Worm (Caenorhabditis elegans) whole organism, late embryonic: Measurements from ENCODE around the gene ins-17.

Source experiments
- F13H6.1 ChIP-seq: sonication (generic microtip); optimal IDR thresholded peaks from 2 replicates; lab custom pipeline; 2016; ENCODE audit warnings: missing genetic modification characterization, missing compliant biosample characterization
- K09A11.1 ChIP-seq: sonication (generic microtip); optimal IDR thresholded peaks from 2 replicates; lab custom pipeline; 2017; ENCODE audit warnings: antibody characterized with exemption, mild to moderate bottlenecking, missing genetic modification characterization, missing compliant biosample characterization; ENCODE audit not compliant: insufficient read depth
- T23F11.4 ChIP-seq: fragments of 200-800 bp; sonication (Bioruptor generic); optimal IDR thresholded peaks from 2 replicates; lab custom pipeline; 2018; ENCODE audit warnings: mild to moderate bottlenecking, missing genetic modification characterization, missing compliant biosample characterization
- Y22D7AL.16 ChIP-seq: sonication (generic microtip); optimal IDR thresholded peaks from 2 replicates; lab custom pipeline; 2016; ENCODE audit warnings: missing genetic modification characterization, missing compliant biosample characterization
- ceh-14 ChIP-seq: sonication (generic microtip); optimal IDR thresholded peaks from 2 replicates; lab custom pipeline; 2016; ENCODE audit warnings: missing genotype, missing genetic modification characterization, missing compliant biosample characterization
- ceh-18 ChIP-seq: sonication (generic microtip); optimal IDR thresholded peaks from 2 replicates; lab custom pipeline; 2016; ENCODE audit warnings: missing genetic modification characterization, missing compliant biosample characterization
- ceh-24 ChIP-seq: sonication (generic microtip); optimal IDR thresholded peaks from 2 replicates; lab custom pipeline; 2016; ENCODE audit warnings: mild to moderate bottlenecking, missing genetic modification characterization, missing compliant biosample characterization
- ceh-30 ChIP-seq: fragments of 150-350 bp; optimal IDR thresholded peaks from 2 replicates; lab custom pipeline; 2014; ENCODE audit warnings: missing biosample characterization, missing genetic modification characterization
- ceh-31 ChIP-seq: sonication (generic microtip); optimal IDR thresholded peaks from 2 replicates; lab custom pipeline; 2016; ENCODE audit warnings: missing genetic modification characterization, missing compliant biosample characterization
- ceh-34 ChIP-seq: sonication (generic microtip); optimal IDR thresholded peaks from 2 replicates; lab custom pipeline; 2016; ENCODE audit warnings: mild to moderate bottlenecking, missing genetic modification characterization, missing compliant biosample characterization
- ceh-45 ChIP-seq: fragments of 200-800 bp; sonication (Bioruptor generic); IDR thresholded peaks from 2 replicates; pipeline ENCODE4 v1.3.6; 2022; ENCODE audit warnings: missing genetic modification reagents, missing genetic modification characterization, missing compliant biosample characterization
- dmd-4 ChIP-seq: sonication (generic microtip); optimal IDR thresholded peaks from 2 replicates; lab custom pipeline; 2016; ENCODE audit warnings: borderline replicate concordance, missing genetic modification characterization, missing compliant biosample characterization
- dve-1 ChIP-seq: sonication (generic microtip); optimal IDR thresholded peaks from 2 replicates; lab custom pipeline; 2017; ENCODE audit warnings: antibody characterized with exemption, mild to moderate bottlenecking, missing genetic modification characterization, missing compliant biosample characterization
- elt-2 ChIP-seq: sonication (generic microtip); optimal IDR thresholded peaks from 2 replicates; lab custom pipeline; 2016; ENCODE audit warnings: missing genetic modification reagents, missing genetic modification characterization, missing compliant biosample characterization
- eyg-1 ChIP-seq: sonication (generic microtip); optimal IDR thresholded peaks from 2 replicates; lab custom pipeline; 2016; ENCODE audit warnings: missing genotype, missing genetic modification characterization, missing compliant biosample characterization
- fkh-10 ChIP-seq: fragments of 150-350 bp; optimal IDR thresholded peaks from 2 replicates; lab custom pipeline; 2014; ENCODE audit warnings: missing biosample characterization, missing genetic modification reagents, missing genetic modification characterization
- fkh-6 ChIP-seq: sonication (generic microtip); optimal IDR thresholded peaks from 2 replicates; lab custom pipeline; 2016; ENCODE audit warnings: missing genetic modification characterization, missing compliant biosample characterization
- hlh-13 ChIP-seq: fragments of 200-800 bp; sonication (Bioruptor generic); optimal IDR thresholded peaks from 2 replicates; lab custom pipeline; 2018; ENCODE audit warnings: mild to moderate bottlenecking, missing genetic modification characterization, missing compliant biosample characterization
- hlh-15 ChIP-seq: sonication (generic microtip); optimal IDR thresholded peaks from 2 replicates; lab custom pipeline; 2016; ENCODE audit warnings: missing genetic modification characterization, missing compliant biosample characterization
- hlh-30 ChIP-seq: sonication (generic microtip); optimal IDR thresholded peaks from 2 replicates; lab custom pipeline; 2017; ENCODE audit warnings: antibody characterized with exemption, missing genetic modification characterization, missing compliant biosample characterization; ENCODE audit not compliant: insufficient read depth
- hlh-6 ChIP-seq: sonication (generic microtip); optimal IDR thresholded peaks from 2 replicates; lab custom pipeline; 2016; ENCODE audit warnings: missing genotype, missing genetic modification characterization, missing compliant biosample characterization
- lim-6 ChIP-seq: sonication (generic microtip); optimal IDR thresholded peaks from 2 replicates; lab custom pipeline; 2016; ENCODE audit warnings: missing genetic modification characterization, missing compliant biosample characterization
- lin-11 ChIP-seq: fragments of 200-800 bp; sonication (Bioruptor generic); optimal IDR thresholded peaks from 2 replicates; lab custom pipeline; 2018; ENCODE audit warnings: mild to moderate bottlenecking, missing genetic modification characterization, missing compliant biosample characterization
- nfya-1 ChIP-seq: sonication (generic microtip); optimal IDR thresholded peaks from 2 replicates; lab custom pipeline; 2017; ENCODE audit warnings: missing genetic modification characterization, mild to moderate bottlenecking, missing compliant biosample characterization, antibody characterized with exemption, moderate library complexity
- nhr-11 ChIP-seq: fragments of 150-350 bp; optimal IDR thresholded peaks from 2 replicates; lab custom pipeline; 2014; ENCODE audit warnings: missing biosample characterization, missing genetic modification characterization
- nhr-232 ChIP-seq: sonication (generic microtip); optimal IDR thresholded peaks from 2 replicates; lab custom pipeline; 2016; ENCODE audit warnings: missing genetic modification characterization, missing compliant biosample characterization
- pag-3 ChIP-seq: sonication (generic microtip); optimal IDR thresholded peaks from 2 replicates; lab custom pipeline; 2016; ENCODE audit warnings: missing compliant biosample characterization, missing genetic modification characterization, borderline replicate concordance
- pat-9 ChIP-seq: fragments of 200-800 bp; sonication (Bioruptor generic); optimal IDR thresholded peaks from 2 replicates; lab custom pipeline; 2018; ENCODE audit warnings: mild to moderate bottlenecking, missing genetic modification characterization, moderate library complexity, missing compliant biosample characterization
- pha-4 ChIP-seq: fragments of 150-350 bp; optimal IDR thresholded peaks from 2 replicates; lab custom pipeline; 2018; ENCODE audit warnings: missing biosample characterization, missing genetic modification reagents, missing genetic modification characterization
- pqm-1 ChIP-seq: sonication (generic microtip); optimal IDR thresholded peaks from 2 replicates; lab custom pipeline; 2016; ENCODE audit warnings: missing genetic modification characterization, missing compliant biosample characterization
- pros-1 ChIP-seq: fragments of 150-350 bp; optimal IDR thresholded peaks from 2 replicates; lab custom pipeline; 2014; ENCODE audit warnings: missing biosample characterization, missing genetic modification reagents, missing genetic modification characterization
- rnt-1 ChIP-seq: sonication (generic microtip); optimal IDR thresholded peaks from 2 replicates; lab custom pipeline; 2016; ENCODE audit warnings: missing genetic modification characterization, missing compliant biosample characterization
- syd-9 ChIP-seq: sonication (generic microtip); optimal IDR thresholded peaks from 2 replicates; lab custom pipeline; 2016; ENCODE audit warnings: mild to moderate bottlenecking, missing genetic modification characterization, moderate library complexity, missing compliant biosample characterization
- tbx-2 ChIP-seq: sonication (generic microtip); optimal IDR thresholded peaks from 2 replicates; lab custom pipeline; 2016; ENCODE audit warnings: missing genetic modification characterization, missing compliant biosample characterization
- ttx-3 ChIP-seq: sonication (generic microtip); optimal IDR thresholded peaks from 2 replicates; lab custom pipeline; 2016; ENCODE audit warnings: missing genetic modification reagents, missing genetic modification characterization, missing compliant biosample characterization
- unc-3 ChIP-seq, 2 experiments: fragments of 200-800 bp in 1 of 2; sonication (Bioruptor generic) in 1 of 2; sonication (generic microtip) in 1 of 2; conservative IDR thresholded peaks in 1 of 2; optimal IDR thresholded peaks in 1 of 2; 2 replicates each; pipeline versions ENCODE4 v1.3.6 to Lab custom; 2016 to 2022; ENCODE audit warnings: missing compliant biosample characterization in 2 of 2, missing genetic modification characterization in 2 of 2, missing genetic modification reagents in 1 of 2
- unc-42 ChIP-seq: sonication (generic microtip); optimal IDR thresholded peaks from 2 replicates; lab custom pipeline; 2016; ENCODE audit warnings: missing genotype, missing genetic modification characterization, missing compliant biosample characterization
- unc-55 ChIP-seq: sonication (generic microtip); optimal IDR thresholded peaks from 2 replicates; lab custom pipeline; 2017; ENCODE audit warnings: missing biosample characterization, missing genetic modification reagents, missing genetic modification characterization
- unc-86 ChIP-seq: sonication (generic microtip); optimal IDR thresholded peaks from 2 replicates; lab custom pipeline; 2016; ENCODE audit warnings: missing genetic modification characterization, missing compliant biosample characterization
- ztf-16 ChIP-seq: sonication (generic microtip); optimal IDR thresholded peaks from 2 replicates; lab custom pipeline; 2017; ENCODE audit warnings: missing genetic modification characterization, missing compliant biosample characterization

The ins-17 gene

DNA sequence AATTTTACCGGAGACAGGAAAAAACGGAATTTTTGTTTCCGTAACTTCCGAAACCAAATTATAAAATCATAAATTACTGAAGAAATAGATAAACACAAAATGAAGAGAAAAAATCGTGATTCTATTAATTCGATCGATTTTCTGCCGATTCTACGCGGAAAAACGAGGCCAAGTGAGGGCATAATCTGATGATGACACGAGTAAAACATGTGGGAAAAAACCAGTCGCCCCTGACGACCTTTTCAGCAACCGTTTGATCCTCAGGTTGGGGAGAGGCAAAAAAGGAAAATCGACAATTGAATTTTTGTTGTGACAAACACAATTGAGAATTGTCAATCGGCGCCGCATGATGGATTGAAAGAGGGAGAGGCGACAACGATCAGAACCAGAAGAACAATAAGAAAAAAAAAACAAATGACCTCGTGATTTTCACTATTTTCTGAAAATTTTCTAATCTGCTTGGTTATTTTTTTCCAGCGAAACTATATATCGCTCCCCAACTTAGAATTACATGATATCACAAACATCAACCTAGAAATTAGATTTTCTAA lies 27.6 kb upstream of the ins-17 start:
- TF ChIP-seq ztf-16 (tag; lab: Kevin White, UChicago) (no peak), ceh-45 (GFP tag; lab: Robert Waterston, UW) (no peak), ceh-34 (tag; lab: Kevin White, UChicago) (no peak), nhr-232 (no peak), dve-1 (tag; lab: Kevin White, UChicago) (no peak), pha-4 (tag; lab: Kevin White, UChicago) (no peak), lim-6 (tag; lab: Kevin White, UChicago) (no peak), F13H6.1 (tag; lab: Kevin White, UChicago) (no peak), T23F11.4 (no peak), ttx-3 (no peak), pat-9 (tag; lab: Kevin White, UChicago) (no peak), K09A11.1 (no peak), syd-9 (no peak), eyg-1 (tag; lab: Kevin White, UChicago) (no peak), nhr-11 (no peak), ceh-14 (tag; lab: Kevin White, UChicago) (no peak), fkh-6 (tag; lab: Kevin White, UChicago) (no peak), hlh-30 (no peak), hlh-13 (no peak), unc-86 (tag; lab: Kevin White, UChicago) (no peak)

- no peak for TF ChIP-seq Y22D7AL.16 (tag; lab: Kevin White, UChicago)
- TF ChIP-seq hlh-15 (tag; lab: Kevin White, UChicago), result no peak
- no peak for TF ChIP-seq lin-11 (tag; lab: Kevin White, UChicago)
- TF ChIP-seq K09A11.1, result peak; percentile 28
- TF ChIP-seq rnt-1 (tag; lab: Kevin White, UChicago), result peak; percentile 23
- TF ChIP-seq unc-3 (GFP tag; conservative IDR thresholded peaks at IDR 0.05; lab: Robert Waterston, UW), result no peak
- TF ChIP-seq unc-3 (tag; optimal IDR thresholded peaks at IDR 0.05; lab: Kevin White, UChicago), result no peak
- peak; percentile 39 for TF ChIP-seq ceh-31 (tag; lab: Kevin White, UChicago)
- peak; percentile 4 for TF ChIP-seq nfya-1 (tag; lab: Kevin White, UChicago)
- peak; percentile 41 for TF ChIP-seq ceh-18 (tag; lab: Kevin White, UChicago)
- no peak for TF ChIP-seq ceh-30 (tag; lab: Kevin White, UChicago)
- TF ChIP-seq ttx-3, result no peak
- no peak for TF ChIP-seq ceh-24 (tag; lab: Kevin White, UChicago)
- no peak for TF ChIP-seq dmd-4 (tag; lab: Kevin White, UChicago)
- no peak for TF ChIP-seq pqm-1 (tag; lab: Kevin White, UChicago)
- peak; percentile 26 for TF ChIP-seq tbx-2 (tag; lab: Kevin White, UChicago)
- TF ChIP-seq pag-3 (tag; lab: Kevin White, UChicago), result no peak
- TF ChIP-seq unc-42 (tag; lab: Kevin White, UChicago), result peak; percentile 11
- no peak for TF ChIP-seq pros-1 (tag; lab: Kevin White, UChicago)
- no peak for TF ChIP-seq hlh-6 (tag; lab: Kevin White, UChicago)
Observed at ce11 chrIII:4504358-4504757, 27.0 kb upstream of the ins-17 start.

- TF ChIP-seq elt-2, result peak; percentile 67
- no peak for TF ChIP-seq ceh-24 (tag; lab: Kevin White, UChicago)
- peak; percentile 52 for TF ChIP-seq hlh-30
- peak; percentile 49 for TF ChIP-seq unc-55
- no peak for TF ChIP-seq rnt-1 (tag; lab: Kevin White, UChicago)
- TF ChIP-seq nhr-11, result no peak
- TF ChIP-seq fkh-10, result no peak
Observed at ce11 chrIII:4502559-4503240, 25.3 kb upstream of the ins-17 start.
